Worm (Caenorhabditis elegans) whole organism, L3 larva: Measurements from ENCODE around the gene F08G2.4.

Source experiments
- nhr-43 ChIP-seq: sonication (generic microtip); optimal IDR thresholded peaks from 2 replicates; lab custom pipeline; 2016; ENCODE audit warnings: mild to moderate bottlenecking, missing genetic modification characterization, missing compliant biosample characterization; ENCODE audit not compliant: poor library complexity, severe bottlenecking
- unc-39 ChIP-seq: sonication (generic microtip); optimal IDR thresholded peaks from 4 replicates; lab custom pipeline; 2017; ENCODE audit warnings: missing biosample characterization, missing genetic modification characterization
- unc-62 ChIP-seq: fragments of 150-350 bp; sonication (generic microtip); optimal IDR thresholded peaks from 4 replicates; lab custom pipeline; 2014; ENCODE audit warnings: missing biosample characterization, missing genetic modification reagents, missing genetic modification characterization

- TF ChIP-seq unc-39 (tag; lab: Kevin White, UChicago) (no peak), unc-62 (GFP tag; lab: Kevin White, UChicago) (no peak), nhr-43 (no peak)
These were observed 45.3 kb downstream of the F08G2.4 start, which contains the start of gene ing-3 for ce11 chrII:13875734-13876133.
